Fruit fly (Drosophila melanogaster): ENCODE results near the gene rg.
A peak's percentile ranks its signal among the peaks of the same experiment; 100 is the strongest.

Gene rg

DNA sequence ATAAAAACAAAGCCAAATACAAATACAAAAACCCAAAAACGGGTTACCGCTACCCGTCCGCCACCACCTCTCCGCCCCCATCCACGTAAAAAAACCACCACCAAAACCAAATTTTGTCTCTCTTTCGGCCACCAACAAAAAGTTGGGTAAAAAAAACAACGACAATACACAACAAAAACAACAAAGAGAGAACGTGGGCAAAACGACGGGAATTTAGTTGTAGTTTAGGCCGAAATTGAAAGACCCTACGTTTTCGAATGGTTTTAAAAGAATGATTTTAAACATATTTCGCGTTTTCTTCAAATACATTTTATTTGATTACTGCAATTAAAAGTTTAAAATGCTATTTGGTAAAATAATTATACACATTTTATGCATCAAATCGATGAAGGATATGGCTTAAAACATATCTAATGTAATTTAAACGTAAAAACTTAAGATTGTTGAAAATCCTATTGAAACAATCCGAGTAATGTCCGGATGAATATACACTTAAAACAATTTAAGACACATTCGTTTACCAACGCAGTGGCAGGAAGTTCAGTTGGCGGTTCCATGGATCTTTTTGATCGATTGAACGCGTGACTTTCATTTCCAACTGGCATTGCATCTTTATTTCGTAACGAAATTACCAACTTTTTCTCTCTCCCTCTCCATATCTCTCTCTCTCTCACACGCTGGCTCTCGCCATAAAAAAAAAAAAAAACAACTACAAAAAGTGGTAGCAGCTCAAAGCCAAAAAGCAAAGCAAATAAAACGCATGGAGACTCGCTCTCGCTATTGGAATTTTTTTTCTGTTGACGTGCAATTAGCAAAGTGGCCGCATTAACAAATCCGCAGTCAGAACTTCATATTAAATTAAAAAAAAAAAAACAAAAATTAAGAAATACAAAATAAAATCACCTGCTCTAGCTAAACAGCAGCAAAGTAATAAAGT is 1.4 kb downstream of the rg start (continued):
- TF ChIP-seq CoRest (tag; optimal IDR thresholded peaks at IDR 0.05) (peak; percentile 77), Hr39 (optimal IDR thresholded peaks at IDR 0.05) (no peak), Pdp1 (GFP tag; optimal IDR thresholded peaks at IDR 0.05) (peak; percentile 55 to 59), CG10431 (GFP tag; optimal IDR thresholded peaks at IDR 0.05) (no peak), ftz-f1 (GFP tag; optimal IDR thresholded peaks at IDR 0.05) (no peak), CG3838 (GFP tag; optimal IDR thresholded peaks at IDR 0.05) (no peak), D (optimal IDR thresholded peaks at IDR 0.05) (no peak), D (GFP tag; optimal IDR thresholded peaks at IDR 0.05) (peak; percentile 50), Oaz (GFP tag; IDR thresholded peaks at IDR 0.05) (no peak), Hey (tag; optimal IDR thresholded peaks at IDR 0.05) (no peak), stwl (tag; optimal IDR thresholded peaks at IDR 0.05) (no peak), HLH4C (GFP tag; IDR thresholded peaks at IDR 0.05; ENCODE audit: partially characterized antibody) (no peak), jumu (GFP tag; optimal IDR thresholded peaks at IDR 0.05) (no peak), zf30C (GFP tag; optimal IDR thresholded peaks at IDR 0.05) (peak; percentile 4), E2f1 (GFP tag; IDR thresholded peaks at IDR 0.05) (peak; percentile 27; the same call in 1 of the 2 replicates), trem (tag; optimal IDR thresholded peaks at IDR 0.05) (peak; percentile 12), trh (GFP tag; optimal IDR thresholded peaks at IDR 0.05) (no peak), fd96Cb (tag; optimal IDR thresholded peaks at IDR 0.05) (peak; percentile 69), onecut (GFP tag; IDR thresholded peaks at IDR 0.05) (no peak; the same call in 1 of the 2 replicates), ewg (GFP tag; optimal IDR thresholded peaks at IDR 0.05) (peak; percentile 10), NfI (GFP tag; optimal IDR thresholded peaks at IDR 0.05) (peak; percentile 41), CG10543 (GFP tag; optimal IDR thresholded peaks at IDR 0.05) (no peak), CG7271 (tag; optimal IDR thresholded peaks at IDR 0.05) (no peak), Ravus (GFP tag; IDR thresholded peaks at IDR 0.05) (no peak), CG15073 (GFP tag; optimal IDR thresholded peaks at IDR 0.05) (no peak), CG13296 (GFP tag; optimal IDR thresholded peaks at IDR 0.05) (peak; percentile 35), Neu2 (GFP tag; optimal IDR thresholded peaks at IDR 0.05; ENCODE audit: borderline replicate concordance) (no peak), Hsf (GFP tag; optimal IDR thresholded peaks at IDR 0.05) (peak; percentile 47), CG14965 (GFP tag; optimal IDR thresholded peaks at IDR 0.05; ENCODE audit: borderline replicate concordance) (no peak), btn (GFP tag; optimal IDR thresholded peaks at IDR 0.05) (no peak), pnt (GFP tag; optimal IDR thresholded peaks at IDR 0.05) (peak; percentile 41), CG7786 (GFP tag; optimal IDR thresholded peaks at IDR 0.05) (peak; percentile 34), CG30020 (tag; optimal IDR thresholded peaks at IDR 0.05) (no peak), Bteb2 (GFP tag; optimal IDR thresholded peaks at IDR 0.05) (peak; percentile 29), Sox102F (GFP tag; optimal IDR thresholded peaks at IDR 0.05) (peak; percentile 70), Gug (GFP tag; IDR thresholded peaks at IDR 0.05) (no peak), CG7556 (GFP tag; optimal IDR thresholded peaks at IDR 0.05) (peak; percentile 75), CG9609 (GFP tag; optimal IDR thresholded peaks at IDR 0.05) (peak; percentile 50), BtbVII (GFP tag; optimal IDR thresholded peaks at IDR 0.05) (no peak), Fer3 (tag; optimal IDR thresholded peaks at IDR 0.05) (peak; percentile 43), Jarid2 (GFP tag; optimal IDR thresholded peaks at IDR 0.05) (peak; percentile 21), bigmax (GFP tag; optimal IDR thresholded peaks at IDR 0.05) (no peak), fu2 (GFP tag; optimal IDR thresholded peaks at IDR 0.05) (peak; percentile 49), lola (GFP tag; optimal IDR thresholded peaks at IDR 0.05) (peak in 1 of 3 experiments; percentile 64), mirr (GFP tag; optimal IDR thresholded peaks at IDR 0.05) (no peak), disco-r (GFP tag; optimal IDR thresholded peaks at IDR 0.05) (peak; percentile 27), CG17568 (GFP tag; optimal IDR thresholded peaks at IDR 0.05) (no peak), CG15011 (GFP tag; optimal IDR thresholded peaks at IDR 0.05) (peak; percentile 18)

All from whole organism, embryonic.